Fruit fly (Drosophila melanogaster) whole organism, embryonic: ENCODE data around the gene CG9702.
A peak's percentile ranks its signal among the peaks of the same experiment; 100 is the strongest.

Source experiments
- Asciz ChIP-seq: fragments of 200-800 bp; sonication (Bioruptor generic); optimal IDR thresholded peaks from 2 replicates; lab custom pipeline; 2017; ENCODE audit warnings: missing biosample characterization, mild to moderate bottlenecking, missing genetic modification characterization, missing genetic modification reagents
- Blimp-1 ChIP-seq: fragments of 200-800 bp; sonication (Bioruptor generic); optimal IDR thresholded peaks from 3 replicates; lab custom pipeline; 2018; ENCODE audit warnings: missing biosample characterization, missing genetic modification characterization, mild to moderate bottlenecking, moderate library complexity, missing genetic modification reagents
- CG10147 ChIP-seq: fragments of 200-800 bp; sonication (Bioruptor generic); optimal IDR thresholded peaks from 2 replicates; lab custom pipeline; 2019; ENCODE audit warnings: missing biosample characterization, mild to moderate bottlenecking, missing genetic modification characterization, moderate library complexity
- CG11560 ChIP-seq: fragments of 200-800 bp; sonication (Bioruptor generic); IDR thresholded peaks from 3 replicates; pipeline ENCODE4 v1.3.6; 2022; ENCODE audit warnings: missing biosample characterization, missing genetic modification characterization
- CG12659 ChIP-seq: fragments of 200-800 bp; sonication (Bioruptor generic); optimal IDR thresholded peaks from 3 replicates; lab custom pipeline; 2017; ENCODE audit warnings: mild to moderate bottlenecking, missing biosample characterization, missing genetic modification reagents, missing genetic modification characterization
- CG12744 ChIP-seq: fragments of 200-800 bp; sonication (Bioruptor generic); optimal IDR thresholded peaks from 2 replicates; lab custom pipeline; 2016; ENCODE audit warnings: missing biosample characterization, missing genetic modification characterization
- CG14667 ChIP-seq: fragments of 200-800 bp; sonication (Bioruptor generic); IDR thresholded peaks from 2 replicates; pipeline ENCODE4 v1.3.6; 2022; ENCODE audit warnings: missing biosample characterization, missing genetic modification characterization
- CG14965 ChIP-seq: fragments of 200-800 bp; sonication (Bioruptor generic); optimal IDR thresholded peaks from 2 replicates; lab custom pipeline; 2016; ENCODE audit warnings: missing biosample characterization, missing genetic modification characterization, borderline replicate concordance
- CG15514 ChIP-seq: fragments of 200-800 bp; sonication (Bioruptor generic); optimal IDR thresholded peaks from 3 replicates; lab custom pipeline; 2017; ENCODE audit warnings: missing biosample characterization, missing genetic modification characterization, mild to moderate bottlenecking, moderate library complexity, missing genetic modification reagents
- CG17385 ChIP-seq: fragments of 200-800 bp; sonication (Bioruptor generic); optimal IDR thresholded peaks from 3 replicates; lab custom pipeline; 2018; ENCODE audit warnings: missing biosample characterization, mild to moderate bottlenecking, missing genetic modification characterization
- CG1832 ChIP-seq: fragments of 200-800 bp; sonication (Bioruptor generic); optimal IDR thresholded peaks from 2 replicates; lab custom pipeline; 2017; ENCODE audit warnings: missing biosample characterization, mild to moderate bottlenecking, missing genetic modification characterization, inconsistent platforms
- CG33213 ChIP-seq: fragments of 200-800 bp; sonication (Bioruptor generic); optimal IDR thresholded peaks from 3 replicates; lab custom pipeline; 2016; ENCODE audit warnings: missing biosample characterization, missing genetic modification characterization
- CG5953 ChIP-seq: fragments of 200-800 bp; sonication (Bioruptor generic); IDR thresholded peaks from 2 replicates; pipeline ENCODE4 v1.3.6; 2022; ENCODE audit warnings: missing biosample characterization, missing genetic modification characterization
- CG6791 ChIP-seq: fragments of 200-800 bp; sonication (Bioruptor generic); IDR thresholded peaks from 3 replicates; pipeline ENCODE4 v1.3.6; 2022; ENCODE audit warnings: missing biosample characterization, missing genetic modification characterization; ENCODE audit not compliant: partially characterized antibody
- CG7786 ChIP-seq: fragments of 200-800 bp; sonication (Bioruptor generic); optimal IDR thresholded peaks from 2 replicates; lab custom pipeline; 2016; ENCODE audit warnings: missing biosample characterization, missing genetic modification characterization
- CG7987 ChIP-seq: fragments of 200-800 bp; sonication (Bioruptor generic); optimal IDR thresholded peaks from 2 replicates; lab custom pipeline; 2018; ENCODE audit warnings: missing biosample characterization, mild to moderate bottlenecking, missing genetic modification characterization, moderate library complexity
- CG8089 ChIP-seq: fragments of 200-800 bp; sonication (Bioruptor generic); optimal IDR thresholded peaks from 3 replicates; lab custom pipeline; 2016; ENCODE audit warnings: missing biosample characterization, missing genetic modification characterization
- CG8765 ChIP-seq: fragments of 200-800 bp; sonication (Bioruptor generic); IDR thresholded peaks from 2 replicates; pipeline ENCODE4 v1.3.6; 2022; ENCODE audit warnings: missing biosample characterization, missing genetic modification characterization
- CG9215 ChIP-seq: fragments of 200-800 bp; sonication (Bioruptor generic); IDR thresholded peaks from 2 replicates; pipeline ENCODE4 v1.3.6; 2022; ENCODE audit warnings: missing biosample characterization, missing genetic modification characterization
- CG9437 ChIP-seq: fragments of 200-800 bp; sonication (Bioruptor generic); optimal IDR thresholded peaks from 2 replicates; lab custom pipeline; 2018; ENCODE audit warnings: missing biosample characterization, mild to moderate bottlenecking, missing genetic modification characterization
- Dip3 ChIP-seq: fragments of 200-800 bp; sonication (Bioruptor generic); optimal IDR thresholded peaks from 3 replicates; lab custom pipeline; 2016; ENCODE audit warnings: missing biosample characterization, missing genetic modification characterization
- ERR ChIP-seq: fragments of 200-800 bp; sonication (Bioruptor generic); optimal IDR thresholded peaks from 2 replicates; lab custom pipeline; 2016; ENCODE audit warnings: missing biosample characterization, missing genetic modification characterization
- Eip74EF ChIP-seq, 2 experiments: fragments of 200-800 bp in 1 of 2; fragments of >200 bp in 1 of 2; sonication (Bioruptor generic) in 1 of 2; optimal IDR thresholded peaks; 2 replicates each; lab custom pipeline; 2017 to 2019; ENCODE audit warnings: missing biosample characterization in 2 of 2, missing genetic modification characterization in 2 of 2, mild to moderate bottlenecking in 1 of 2, moderate library complexity in 1 of 2
- HLH3B ChIP-seq: fragments of 200-800 bp; sonication (Bioruptor generic); IDR thresholded peaks from 2 replicates; pipeline ENCODE4 v1.3.6; 2022; ENCODE audit warnings: missing biosample characterization, missing genetic modification characterization
- Hey ChIP-seq: fragments of 200-800 bp; sonication (Bioruptor generic); optimal IDR thresholded peaks from 3 replicates; lab custom pipeline; 2018; ENCODE audit warnings: missing biosample characterization, mild to moderate bottlenecking, missing genetic modification characterization
- Neu2 ChIP-seq: fragments of 200-800 bp; sonication (Bioruptor generic); optimal IDR thresholded peaks from 3 replicates; lab custom pipeline; 2016; ENCODE audit warnings: missing biosample characterization, missing genetic modification characterization, borderline replicate concordance
- Poxn ChIP-seq: fragments of 200-800 bp; sonication (Bioruptor generic); IDR thresholded peaks from 2 replicates; pipeline ENCODE4 v1.3.6; 2022; ENCODE audit warnings: missing biosample characterization, missing genetic modification characterization
- Sox100B ChIP-seq: fragments of 200-800 bp; sonication (Bioruptor generic); optimal IDR thresholded peaks from 3 replicates; lab custom pipeline; 2018; ENCODE audit warnings: missing biosample characterization, mild to moderate bottlenecking, missing genetic modification characterization
- ap ChIP-seq: fragments of 200-800 bp; sonication (Bioruptor generic); IDR thresholded peaks from 2 replicates; pipeline ENCODE4 v1.3.6; 2022; ENCODE audit warnings: missing biosample characterization, missing genetic modification characterization
- chif ChIP-seq, 2 experiments: fragments of 200-800 bp; sonication (Bioruptor generic); optimal IDR thresholded peaks; 3 replicates each; lab custom pipeline; 2016; ENCODE audit warnings: missing biosample characterization in 2 of 2, missing genetic modification characterization in 2 of 2
- eve ChIP-seq, 2 experiments: fragments of >200 bp; optimal IDR thresholded peaks; 2 replicates each; lab custom pipeline; 2017; ENCODE audit warnings: missing biosample characterization in 2 of 2, missing genetic modification characterization in 2 of 2
- fu2 ChIP-seq: fragments of 200-800 bp; sonication (Bioruptor generic); optimal IDR thresholded peaks from 2 replicates; lab custom pipeline; 2016; ENCODE audit warnings: missing biosample characterization, missing genetic modification characterization
- gcm2 ChIP-seq: fragments of 200-800 bp; sonication (Bioruptor generic); optimal IDR thresholded peaks from 2 replicates; lab custom pipeline; 2016; ENCODE audit warnings: missing biosample characterization, missing genetic modification characterization
- h ChIP-seq: fragments of >200 bp; optimal IDR thresholded peaks from 2 replicates; lab custom pipeline; 2017
- ham ChIP-seq: fragments of 200-800 bp; sonication (Bioruptor generic); IDR thresholded peaks from 2 replicates; pipeline ENCODE4 v1.3.6; 2022; ENCODE audit warnings: missing biosample characterization, missing genetic modification characterization
- hbn ChIP-seq: fragments of 200-800 bp; sonication (Bioruptor generic); IDR thresholded peaks from 2 replicates; pipeline ENCODE4 v1.3.6; 2022; ENCODE audit warnings: missing biosample characterization, missing genetic modification characterization; ENCODE audit not compliant: partially characterized antibody
- insv ChIP-seq, 2 experiments: fragments of 200-800 bp; sonication (Bioruptor generic); optimal IDR thresholded peaks; 3 replicates each; lab custom pipeline; 2016 to 2018; ENCODE audit warnings: missing biosample characterization in 2 of 2, missing genetic modification characterization in 2 of 2
- inv ChIP-seq: fragments of 200-800 bp; sonication (Bioruptor generic); IDR thresholded peaks from 2 replicates; pipeline ENCODE4 v1.3.6; 2022; ENCODE audit warnings: missing biosample characterization, missing genetic modification characterization; ENCODE audit not compliant: partially characterized antibody
- kah ChIP-seq: fragments of 200-800 bp; sonication (Bioruptor generic); optimal IDR thresholded peaks from 2 replicates; lab custom pipeline; 2018; ENCODE audit warnings: missing biosample characterization, mild to moderate bottlenecking, missing genetic modification characterization
- lola ChIP-seq, 3 experiments: fragments of >200 bp in 2 of 3; fragments of 200-800 bp in 1 of 3; sonication (Bioruptor generic) in 1 of 3; optimal IDR thresholded peaks; 2 replicates each; lab custom pipeline; 2017 to 2019; ENCODE audit warnings: missing biosample characterization in 3 of 3, missing genetic modification characterization in 3 of 3, mild to moderate bottlenecking in 1 of 3, moderate library complexity in 1 of 3
- nom ChIP-seq: fragments of 200-800 bp; sonication (Bioruptor generic); optimal IDR thresholded peaks from 2 replicates; lab custom pipeline; 2017; ENCODE audit warnings: missing biosample characterization, missing genetic modification characterization, mild to moderate bottlenecking, moderate library complexity, missing genetic modification reagents
- pfk ChIP-seq: fragments of 200-800 bp; sonication (Bioruptor generic); optimal IDR thresholded peaks from 2 replicates; lab custom pipeline; 2018; ENCODE audit warnings: missing biosample characterization, mild to moderate bottlenecking, missing genetic modification characterization, moderate library complexity
- ranshi ChIP-seq: fragments of 200-800 bp; sonication (Bioruptor generic); IDR thresholded peaks from 2 replicates; pipeline ENCODE4 v1.3.6; 2022; ENCODE audit warnings: missing biosample characterization, missing genetic modification characterization
- tap ChIP-seq: fragments of 200-800 bp; optimal IDR thresholded peaks from 3 replicates; lab custom pipeline; 2019; ENCODE audit warnings: missing biosample characterization, mild to moderate bottlenecking, missing genetic modification characterization, moderate library complexity
- trem ChIP-seq: fragments of 200-800 bp; optimal IDR thresholded peaks from 3 replicates; lab custom pipeline; 2019; ENCODE audit warnings: missing biosample characterization, mild to moderate bottlenecking, missing genetic modification characterization, moderate library complexity
- unc-4 ChIP-seq: fragments of 200-800 bp; sonication (Bioruptor generic); IDR thresholded peaks from 2 replicates; pipeline ENCODE4 v1.3.6; 2022; ENCODE audit warnings: missing biosample characterization, missing genetic modification characterization; ENCODE audit not compliant: partially characterized antibody
- wdn ChIP-seq: fragments of 200-800 bp; sonication (Bioruptor generic); IDR thresholded peaks from 2 replicates; pipeline ENCODE4 v1.3.6; 2022; ENCODE audit warnings: missing biosample characterization, missing genetic modification characterization

The CG9702 gene

dm6 chr3R:30600154-30601009 is 21.2 kb downstream of the CG9702 start (continued):
- TF ChIP-seq ap (GFP tag; lab: Robert Waterston, UW) (peak; percentile 92), CG17385 (GFP tag; lab: Kevin White, UChicago) (peak; percentile 88), CG14965 (peak; percentile 43), wdn (GFP tag; lab: Robert Waterston, UW) (peak; percentile 87), CG11560 (peak; percentile 51; the same call in 1 of the 3 replicates), CG7786 (GFP tag; lab: Kevin White, UChicago) (peak; percentile 87), Sox100B (GFP tag; lab: Kevin White, UChicago) (peak; percentile 88), CG9437 (GFP tag; lab: Kevin White, UChicago) (peak; percentile 85), unc-4 (GFP tag; lab: Robert Waterston, UW) (no peak; the same call in 1 of the 2 replicates), ham (GFP tag; lab: Robert Waterston, UW) (peak; percentile 67; the same call in 1 of the 2 replicates), CG12744 (GFP tag; lab: Kevin White, UChicago) (peak; percentile 89), kah (peak; percentile 70), gcm2 (GFP tag; lab: Kevin White, UChicago) (no peak), CG12659 (peak; percentile 88), Poxn (GFP tag; lab: Robert Waterston, UW) (peak; percentile 77), Asciz (GFP tag; lab: Kevin White, UChicago) (peak; percentile 86), insv (GFP tag; optimal IDR thresholded peaks at IDR 0.05; lab: Kevin White, UChicago) (peak in 1 of 2 experiments; percentile 21), Dip3 (peak; percentile 90), nom (GFP tag; lab: Kevin White, UChicago) (peak; percentile 51), pfk (GFP tag; lab: Kevin White, UChicago) (no peak), CG15514 (peak; percentile 82), ranshi (GFP tag; lab: Robert Waterston, UW) (peak; percentile 93), h (no peak), CG9215 (GFP tag; lab: Robert Waterston, UW) (peak; percentile 76), CG5953 (GFP tag; lab: Robert Waterston, UW) (peak; percentile 92), CG8765 (GFP tag; lab: Robert Waterston, UW) (peak; percentile 63), lola (GFP tag; optimal IDR thresholded peaks at IDR 0.05; lab: Kevin White, UChicago) (peak in 1 of 3 experiments; percentile 83), Eip74EF (GFP tag; optimal IDR thresholded peaks at IDR 0.05; lab: Kevin White, UChicago) (peak in 1 of 2 experiments; percentile 90), hbn (GFP tag; lab: Robert Waterston, UW) (no peak), tap (tag; lab: Kevin White, UChicago) (peak; percentile 88), CG14667 (peak; percentile 84), CG1832 (GFP tag; lab: Kevin White, UChicago) (no peak), trem (tag; lab: Kevin White, UChicago) (peak; percentile 77), chif (GFP tag; optimal IDR thresholded peaks at IDR 0.05; lab: Kevin White, UChicago) (peak; percentile 81 to 86), CG8089 (GFP tag; lab: Kevin White, UChicago) (peak; percentile 69), CG10147 (GFP tag; lab: Kevin White, UChicago) (peak; percentile 89), CG7987 (peak; percentile 85), inv (GFP tag; lab: Robert Waterston, UW) (0 out of 2 replicates have a peak, but pooled peaks have one; percentile 31), eve (GFP tag; optimal IDR thresholded peaks at IDR 0.05; lab: Kevin White, UChicago) (peak in 1 of 2 experiments; percentile 94), Blimp-1 (GFP tag; lab: Kevin White, UChicago) (peak; percentile 89), Neu2 (peak; percentile 48), HLH3B (peak; percentile 95), ERR (GFP tag; lab: Kevin White, UChicago) (peak; percentile 84), fu2 (peak; percentile 80), Hey (peak; percentile 83), CG33213 (GFP tag; lab: Kevin White, UChicago) (peak; percentile 77), CG6791 (peak; percentile 38; the same call in 1 of the 3 replicates)
